Worm (Caenorhabditis elegans): ENCODE data around the gene aff-1.

DNA sequence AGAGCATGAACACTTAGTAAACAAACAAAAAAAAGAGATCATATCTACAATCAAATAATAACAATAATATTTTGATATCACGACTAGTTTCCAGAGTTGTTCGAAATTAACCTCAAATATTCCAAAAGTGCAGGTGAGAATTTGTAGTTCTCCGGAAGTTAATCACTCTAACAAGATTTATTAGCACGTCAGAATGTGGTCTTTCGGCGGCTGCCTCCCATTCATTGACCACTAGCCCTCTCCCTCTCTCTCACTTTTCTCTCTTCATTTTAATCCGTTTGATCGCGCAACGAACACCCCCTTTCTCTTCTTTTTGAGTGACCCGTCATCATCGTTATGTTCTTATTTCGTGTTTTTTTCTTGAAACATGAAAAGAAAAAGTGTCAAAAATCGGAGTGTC, 37.8 kb downstream of the aff-1 start:
- TF ChIP-seq rpc-1 (optimal IDR thresholded peaks at IDR 0.05) (no peak), rpc-1 (tag; optimal IDR thresholded peaks at IDR 0.05) (no peak), F22D6.2 (tag; optimal IDR thresholded peaks at IDR 0.05) (no peak), sdz-38 (tag; optimal IDR thresholded peaks at IDR 0.05) (no peak), unc-130 (GFP tag; optimal IDR thresholded peaks at IDR 0.05) (no peak), F49E8.2 (tag; optimal IDR thresholded peaks at IDR 0.05; ENCODE audit: insufficient read depth) (no peak), T26A5.8 (tag; optimal IDR thresholded peaks at IDR 0.05) (no peak), nhr-179 (tag; optimal IDR thresholded peaks at IDR 0.05) (no peak), ztf-6 (GFP tag; IDR thresholded peaks at IDR 0.05) (no peak), ceh-40 (GFP tag; IDR thresholded peaks at IDR 0.05) (no peak), ceh-91 (GFP tag; IDR thresholded peaks at IDR 0.05) (no peak)
